Worm (Caenorhabditis elegans) whole organism, L3 larva: ENCODE results near the gene dhs-12.

Experiments
- R02D3.7 ChIP-seq: fragments of 150-350 bp; optimal IDR thresholded peaks from 2 replicates; lab custom pipeline; 2014; ENCODE audit warnings: missing biosample characterization, missing genetic modification characterization
- ama-1 ChIP-seq: fragments of 150-350 bp; optimal IDR thresholded peaks from 2 replicates; lab custom pipeline; 2018
- ceh-16 ChIP-seq: sonication (generic microtip); optimal IDR thresholded peaks from 2 replicates; lab custom pipeline; 2017; ENCODE audit warnings: missing biosample characterization, missing genetic modification characterization
- egl-27 ChIP-seq: sonication (generic microtip); optimal IDR thresholded peaks from 4 replicates; lab custom pipeline; 2017; ENCODE audit warnings: missing biosample characterization, missing genetic modification reagents, missing genetic modification characterization
- elt-2 ChIP-seq: sonication (generic microtip); optimal IDR thresholded peaks from 2 replicates; lab custom pipeline; 2016; ENCODE audit warnings: missing genetic modification reagents, mild to moderate bottlenecking, missing genetic modification characterization, missing compliant biosample characterization
- fkh-10 ChIP-seq: sonication (generic microtip); optimal IDR thresholded peaks from 2 replicates; lab custom pipeline; 2017; ENCODE audit warnings: missing biosample characterization, missing genetic modification reagents, missing genetic modification characterization
- hmg-11 ChIP-seq: sonication (generic microtip); optimal IDR thresholded peaks from 2 replicates; lab custom pipeline; 2016; ENCODE audit warnings: missing genetic modification characterization, missing compliant biosample characterization
- lsy-12 ChIP-seq: sonication (generic microtip); optimal IDR thresholded peaks from 2 replicates; lab custom pipeline; 2016; ENCODE audit warnings: mild to moderate bottlenecking, missing genetic modification characterization, missing compliant biosample characterization
- nhr-28 ChIP-seq: fragments of 150-350 bp; optimal IDR thresholded peaks from 2 replicates; lab custom pipeline; 2014; ENCODE audit warnings: missing biosample characterization, missing genetic modification characterization
- nhr-76 ChIP-seq: fragments of 150-350 bp; sonication (generic microtip); optimal IDR thresholded peaks from 5 replicates; lab custom pipeline; 2014; ENCODE audit warnings: missing biosample characterization, missing genetic modification characterization
- nhr-77 ChIP-seq: fragments of 150-350 bp; optimal IDR thresholded peaks from 2 replicates; lab custom pipeline; 2014; ENCODE audit warnings: missing biosample characterization, missing genetic modification characterization
- unc-62 ChIP-seq: fragments of 150-350 bp; sonication (generic microtip); optimal IDR thresholded peaks from 4 replicates; lab custom pipeline; 2014; ENCODE audit warnings: missing biosample characterization, missing genetic modification reagents, missing genetic modification characterization
- ztf-11 ChIP-seq: fragments of 150-350 bp; optimal IDR thresholded peaks from 2 replicates; lab custom pipeline; 2014; ENCODE audit warnings: missing biosample characterization, missing genetic modification characterization

- TF ChIP-seq hmg-11 (tag; lab: Kevin White, UChicago) = no peak
- no peak for TF ChIP-seq R02D3.7 (tag; lab: Kevin White, UChicago)
- TF ChIP-seq fkh-10 = no peak
- no peak for TF ChIP-seq ceh-16
- TF ChIP-seq unc-62 = no peak
- no peak for TF ChIP-seq nhr-77
- TF ChIP-seq ama-1 (lab: Kevin White, UChicago) = no peak
- TF ChIP-seq elt-2 (tag; lab: Kevin White, UChicago) = no peak
- TF ChIP-seq nhr-76 (tag; lab: Kevin White, UChicago) = no peak
- TF ChIP-seq nhr-28 (tag; lab: Kevin White, UChicago) = no peak
- no peak for TF ChIP-seq ztf-11 (tag; lab: Kevin White, UChicago)
- TF ChIP-seq lsy-12 (tag; lab: Kevin White, UChicago) = no peak
- no peak for TF ChIP-seq egl-27
Observed at ce11 chrIV:10116765-10117164, 25.5 kb upstream of the dhs-12 start.
